Worm (Caenorhabditis elegans) whole organism, early embryonic: ENCODE measurements around the gene C46A5.4.

Experiments used
- B0310.2 ChIP-seq: sonication (generic microtip); optimal IDR thresholded peaks from 2 replicates; lab custom pipeline; 2016; ENCODE audit warnings: mild to moderate bottlenecking, missing genetic modification characterization, missing compliant biosample characterization
- aly-1 ChIP-seq: sonication (generic microtip); optimal IDR thresholded peaks from 2 replicates; lab custom pipeline; 2016; ENCODE audit warnings: missing genetic modification characterization, missing compliant biosample characterization
- ama-1 ChIP-seq: fragments of 150-350 bp; optimal IDR thresholded peaks from 2 replicates; lab custom pipeline; 2014
- ceh-36 ChIP-seq: sonication (generic microtip); optimal IDR thresholded peaks from 2 replicates; lab custom pipeline; 2016; ENCODE audit warnings: missing genetic modification characterization, inconsistent platforms, missing compliant biosample characterization
- ets-7 ChIP-seq: sonication (generic microtip); optimal IDR thresholded peaks from 2 replicates; lab custom pipeline; 2016; ENCODE audit warnings: missing genotype, missing genetic modification characterization, missing compliant biosample characterization
- flt-1 ChIP-seq: fragments of 200-800 bp; sonication (Bioruptor generic); IDR thresholded peaks from 2 replicates; pipeline ENCODE4 v1.3.6; 2022; ENCODE audit warnings: missing genetic modification characterization, missing compliant biosample characterization
- hmg-4 ChIP-seq: fragments of 200-800 bp; sonication (Bioruptor generic); optimal IDR thresholded peaks from 2 replicates; lab custom pipeline; 2018; ENCODE audit warnings: mild to moderate bottlenecking, missing genetic modification characterization, missing compliant biosample characterization
- sea-1 ChIP-seq: fragments of 200-800 bp; sonication (Bioruptor generic); conservative IDR thresholded peaks from 2 replicates; pipeline ENCODE4 v1.3.6; 2022; ENCODE audit warnings: missing genetic modification characterization, missing compliant biosample characterization
- tbx-11 ChIP-seq: fragments of 200-800 bp; sonication (Bioruptor generic); IDR thresholded peaks from 2 replicates; pipeline ENCODE4 v1.3.6; 2022; ENCODE audit warnings: missing genetic modification characterization, missing compliant biosample characterization

DNA sequence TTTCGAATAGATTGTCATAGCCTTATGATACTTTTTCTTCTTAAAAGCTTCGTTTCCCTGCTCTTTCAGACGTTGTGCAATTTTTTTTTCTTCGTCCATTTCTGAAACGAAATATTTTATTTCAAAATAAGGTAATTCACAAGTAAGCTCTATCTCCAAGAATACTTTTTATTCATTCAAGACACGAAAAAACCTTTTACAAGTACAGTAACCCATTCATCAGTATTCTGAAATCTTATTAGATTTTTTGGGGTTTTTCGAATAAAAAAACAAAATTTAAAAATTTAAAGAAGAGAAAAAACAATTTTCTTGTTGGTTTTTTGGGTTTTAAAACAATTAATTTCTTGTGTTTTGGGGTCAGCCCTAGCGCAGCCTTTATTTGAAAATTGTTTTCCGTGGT lies 21.7 kb upstream of the C46A5.4 start, which contains the start of gene rpap-3:
- no peak for TF ChIP-seq ama-1
- no peak for TF ChIP-seq sea-1
- TF ChIP-seq tbx-11 (GFP tag; lab: Robert Waterston, UW): no peak
- TF ChIP-seq aly-1: no peak
- TF ChIP-seq flt-1: no peak
- no peak for TF ChIP-seq hmg-4 (GFP tag; lab: Kevin White, UChicago)
- TF ChIP-seq ets-7: no peak
- no peak for TF ChIP-seq ceh-36 (tag; lab: Kevin White, UChicago)
- TF ChIP-seq B0310.2: no peak
